Worm (Caenorhabditis elegans) whole organism, L4 larva: ENCODE measurements around the gene gfat-2.

Source experiments
- ZK337.2 ChIP-seq: fragments of 200-800 bp; sonication (Bioruptor generic); IDR thresholded peaks from 2 replicates; pipeline ENCODE4 v1.3.6; 2022; ENCODE audit warnings: missing genetic modification reagents, missing genetic modification characterization, missing compliant biosample characterization
- ces-1 ChIP-seq: fragments of 150-350 bp; sonication (generic microtip); optimal IDR thresholded peaks from 4 replicates; lab custom pipeline; 2014; ENCODE audit warnings: missing biosample characterization, missing genetic modification reagents, missing genetic modification characterization
- mdl-1 ChIP-seq, 2 experiments: fragments of 150-350 bp in 1 of 2; sonication (generic microtip) in 1 of 2; optimal IDR thresholded peaks; 2 replicates each; lab custom pipeline; 2014 to 2017; ENCODE audit warnings: missing biosample characterization in 2 of 2, missing genetic modification characterization in 2 of 2
- unc-62 ChIP-seq, 3 experiments: fragments of 150-350 bp in 1 of 3; sonication (generic microtip); optimal IDR thresholded peaks in 2 of 3; peaks in 1 of 3; 1 replicate in 1 of 3; 2 replicates in 2 of 3; lab custom pipeline; 2014 to 2017; ENCODE audit warnings: missing biosample characterization in 3 of 3, missing genetic modification characterization in 3 of 3, missing genetic modification reagents in 3 of 3, missing genotype in 1 of 3
- zag-1 ChIP-seq: fragments of 150-350 bp; optimal IDR thresholded peaks from 2 replicates; lab custom pipeline; 2014; ENCODE audit warnings: missing biosample characterization, missing genetic modification characterization
- ztf-11 ChIP-seq: fragments of 150-350 bp; optimal IDR thresholded peaks from 2 replicates; lab custom pipeline; 2014; ENCODE audit warnings: missing biosample characterization, missing genetic modification characterization

DNA sequence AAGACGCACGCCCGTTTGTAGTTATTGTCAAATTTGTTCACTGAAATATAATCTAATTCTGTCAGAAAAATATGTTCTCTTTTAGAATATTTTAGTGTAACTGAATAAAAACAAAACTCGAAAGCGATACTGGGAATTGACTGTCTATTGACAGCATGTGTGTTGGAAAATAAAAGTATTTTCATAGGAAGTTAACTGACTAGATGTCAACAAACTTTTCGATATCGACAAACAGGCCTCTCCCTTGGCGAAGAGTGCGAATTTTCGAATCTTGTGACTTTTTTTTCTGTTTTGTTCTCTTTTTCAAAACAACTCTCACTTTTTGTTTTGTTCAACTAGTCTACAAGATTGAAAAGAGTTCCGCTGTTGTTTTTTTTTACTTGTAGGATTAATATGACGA lies 28.2 kb downstream of the gfat-2 start:
- TF ChIP-seq ces-1 (no peak), zag-1 (tag; lab: Kevin White, UChicago) (no peak), ZK337.2 (GFP tag; lab: Robert Waterston, UW) (no peak), ztf-11 (tag; lab: Kevin White, UChicago) (no peak), mdl-1 (tag; optimal IDR thresholded peaks at IDR 0.05; lab: Kevin White, UChicago) (no peak), unc-62 (GFP tag; optimal IDR thresholded peaks at IDR 0.05 in 1 of 2; lab: Kevin White, UChicago) (no peak), unc-62 (tag; optimal IDR thresholded peaks at IDR 0.05; lab: Kevin White, UChicago) (no peak)
